Worm (Caenorhabditis elegans): ENCODE data around the gene C03C10.5.

The C03C10.5 gene

ce11 chrIII:4087565-4087964 lies 4.4 kb downstream of the C03C10.5 start (continued):
- TF ChIP-seq fkh-10 (GFP tag; optimal IDR thresholded peaks at IDR 0.05) (peak; percentile 13), nhr-28 (tag; optimal IDR thresholded peaks at IDR 0.05) (peak; percentile 60), F37D6.2 (tag; optimal IDR thresholded peaks at IDR 0.05) (peak; percentile 46), lin-15B (tag; optimal IDR thresholded peaks at IDR 0.05) (peak; percentile 16), zfp-3 (GFP tag; conservative IDR thresholded peaks at IDR 0.05) (no peak), hmg-1.1 (GFP tag; IDR thresholded peaks at IDR 0.05) (peak; percentile 45), egl-43 (GFP tag; IDR thresholded peaks at IDR 0.05) (peak; percentile 62; the same call in 1 of the 2 replicates), ceh-20 (GFP tag; IDR thresholded peaks at IDR 0.05) (0 out of 2 replicates have a peak, but pooled peaks have one; percentile 39), unc-39 (tag; optimal IDR thresholded peaks at IDR 0.05) (no peak), saeg-2 (GFP tag; IDR thresholded peaks at IDR 0.05) (no peak), lin-13 (GFP tag; optimal IDR thresholded peaks at IDR 0.05) (peak; percentile 56), hif-1 (tag; optimal IDR thresholded peaks at IDR 0.05) (peak in 1 of 2 experiments; percentile 63), lir-3 (tag; optimal IDR thresholded peaks at IDR 0.05) (no peak), dmd-9 (GFP tag; IDR thresholded peaks at IDR 0.05) (no peak), ama-1 (optimal IDR thresholded peaks at IDR 0.05) (peak; percentile 49), mdl-1 (tag; optimal IDR thresholded peaks at IDR 0.05) (peak in 1 of 2 experiments; percentile 82), dve-1 (tag; optimal IDR thresholded peaks at IDR 0.05; ENCODE audit: insufficient read depth) (peak; percentile 82), lin-38 (GFP tag; IDR thresholded peaks at IDR 0.05) (peak; percentile 31), cey-2 (tag; optimal IDR thresholded peaks at IDR 0.05; ENCODE audit: borderline replicate concordance, insufficient read depth) (no peak), Y5F2A.4 (GFP tag; optimal IDR thresholded peaks at IDR 0.05) (no peak), nhr-42 (GFP tag; IDR thresholded peaks at IDR 0.05) (no peak), Y48G9A.11 (GFP tag; IDR thresholded peaks at IDR 0.05) (no peak), daf-16 (GFP tag; optimal IDR thresholded peaks at IDR 0.05) (no peak), daf-16 (tag; optimal IDR thresholded peaks at IDR 0.05) (peak; percentile 47), ces-1 (GFP tag; optimal IDR thresholded peaks at IDR 0.05) (no peak), snpc-1.2 (GFP tag; IDR thresholded peaks at IDR 0.05) (no peak), tra-1 (GFP tag; IDR thresholded peaks at IDR 0.05) (no peak), T26A8.4 (GFP tag; IDR thresholded peaks at IDR 0.05) (0 out of 2 replicates have a peak, but pooled peaks have one; percentile 42), R02D3.7 (tag; optimal IDR thresholded peaks at IDR 0.05) (no peak), ZK337.2 (GFP tag; IDR thresholded peaks at IDR 0.05) (no peak), daf-19 (GFP tag; conservative IDR thresholded peaks at IDR 0.05) (no peak), set-16 (GFP tag; IDR thresholded peaks at IDR 0.05) (peak; percentile 47; the same call in 1 of the 2 replicates), rbr-2 (tag; optimal IDR thresholded peaks at IDR 0.05) (peak; percentile 46), lim-7 (GFP tag; IDR thresholded peaks at IDR 0.05) (no peak), mep-1 (tag; optimal IDR thresholded peaks at IDR 0.05) (peak; percentile 70)

- TF ChIP-seq lin-1 (GFP tag; IDR thresholded peaks at IDR 0.05), result no peak
- TF ChIP-seq hif-1 (tag; optimal IDR thresholded peaks at IDR 0.05), result no peak
- peak; percentile 80 for TF ChIP-seq aha-1 (tag)
- TF ChIP-seq Y5F2A.4 (GFP tag; optimal IDR thresholded peaks at IDR 0.05), result no peak
- TF ChIP-seq nhr-25 (tag; optimal IDR thresholded peaks at IDR 0.05; ENCODE audit: borderline replicate concordance, insufficient read depth), result no peak
Measured at ce11 chrIII:4087064-4087463, 4.9 kb downstream of the C03C10.5 start.

ce11 chrIII:4086536-4086935 lies 5.4 kb downstream of the C03C10.5 start, which contains the start of gene kin-19:
TSS of gene kin-19 (minus strand) at chrIII:4086636.
- TF ChIP-seq ceh-20 (GFP tag; IDR thresholded peaks at IDR 0.05) (no peak), hif-1 (tag; optimal IDR thresholded peaks at IDR 0.05) (no peak), nhr-41 (GFP tag; IDR thresholded peaks at IDR 0.05) (no peak), hlh-30 (tag; optimal IDR thresholded peaks at IDR 0.05; ENCODE audit: insufficient read depth) (no peak), D1046.2 (GFP tag; IDR thresholded peaks at IDR 0.05) (no peak), daf-16 (GFP tag; optimal IDR thresholded peaks at IDR 0.05) (no peak), daf-16 (tag; optimal IDR thresholded peaks at IDR 0.05) (no peak), mep-1 (tag; optimal IDR thresholded peaks at IDR 0.05) (no peak), duxl-1 (tag; optimal IDR thresholded peaks at IDR 0.05; ENCODE audit: poor library complexity) (no peak), fos-1 (tag; optimal IDR thresholded peaks at IDR 0.05) (no peak), tra-1 (GFP tag; IDR thresholded peaks at IDR 0.05) (no peak), ztf-11 (tag; optimal IDR thresholded peaks at IDR 0.05) (no peak), jun-1 (tag; optimal IDR thresholded peaks at IDR 0.05) (no peak), zfp-2 (tag; optimal IDR thresholded peaks at IDR 0.05) (no peak), pha-4 (GFP tag; IDR thresholded peaks at IDR 0.05) (no peak), pha-4 (tag; optimal IDR thresholded peaks at IDR 0.05) (no peak), spr-3 (GFP tag; optimal IDR thresholded peaks at IDR 0.05) (no peak), lin-13 (GFP tag; optimal IDR thresholded peaks at IDR 0.05) (no peak), saeg-2 (GFP tag; IDR thresholded peaks at IDR 0.05) (no peak)

Measured in whole organism, L4 larva.